Fruit fly (Drosophila melanogaster) whole organism, larva: ENCODE data around the gene Gr68a.
A peak's percentile ranks its signal among the peaks of the same experiment; 100 is the strongest.

Experiments
- noc ChIP-seq: fragments of 200-800 bp; sonication (Bioruptor generic); optimal IDR thresholded peaks from 3 replicates; lab custom pipeline; 2019; ENCODE audit warnings: missing biosample characterization, mild to moderate bottlenecking, missing genetic modification characterization, moderate library complexity

Gr68a gene

DNA sequence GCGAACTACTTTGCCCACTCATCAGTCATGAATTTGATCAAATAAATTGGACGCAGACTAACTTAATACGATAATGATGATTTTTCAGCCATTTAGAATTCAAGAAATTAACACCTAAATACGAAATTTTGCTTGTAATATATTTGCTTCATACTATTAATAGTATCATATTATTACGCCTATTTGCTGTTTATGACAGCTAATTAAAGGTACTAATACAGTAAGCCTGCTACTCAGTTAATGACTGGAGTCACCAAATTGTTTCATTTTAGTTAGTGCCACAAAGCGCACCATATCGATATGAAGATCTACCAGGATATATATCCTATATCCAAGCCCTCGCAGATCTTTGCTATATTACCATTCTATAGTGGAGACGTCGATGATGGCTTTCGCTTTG lies at the start of gene Gr68a:
TSS of gene Gr68a (plus strand) at position 301 of the 400 bp plus-strand sequence.
- no peak for TF ChIP-seq noc (tag; lab: Kevin White, UChicago)

DNA sequence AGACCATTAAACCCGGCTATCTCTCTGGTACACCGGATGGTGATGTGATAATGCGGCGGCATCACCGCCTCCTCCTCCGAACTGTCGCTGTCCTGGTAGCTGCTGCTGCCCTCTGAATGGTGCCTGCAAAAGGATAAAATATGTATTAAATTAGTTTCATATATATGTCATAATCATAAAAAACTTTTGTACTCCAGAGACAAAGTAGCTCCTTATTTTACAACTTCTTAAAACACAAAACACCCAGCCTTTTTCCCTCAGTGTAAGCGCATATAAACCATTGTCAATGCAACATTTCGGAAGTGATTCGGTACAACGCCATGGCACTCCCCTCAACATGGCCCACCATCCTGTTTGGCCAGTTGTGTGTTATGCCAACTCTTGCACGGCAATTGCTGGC lies 49.5 kb upstream of the Gr68a start:
- TF ChIP-seq noc (tag; lab: Kevin White, UChicago): no peak

DNA sequence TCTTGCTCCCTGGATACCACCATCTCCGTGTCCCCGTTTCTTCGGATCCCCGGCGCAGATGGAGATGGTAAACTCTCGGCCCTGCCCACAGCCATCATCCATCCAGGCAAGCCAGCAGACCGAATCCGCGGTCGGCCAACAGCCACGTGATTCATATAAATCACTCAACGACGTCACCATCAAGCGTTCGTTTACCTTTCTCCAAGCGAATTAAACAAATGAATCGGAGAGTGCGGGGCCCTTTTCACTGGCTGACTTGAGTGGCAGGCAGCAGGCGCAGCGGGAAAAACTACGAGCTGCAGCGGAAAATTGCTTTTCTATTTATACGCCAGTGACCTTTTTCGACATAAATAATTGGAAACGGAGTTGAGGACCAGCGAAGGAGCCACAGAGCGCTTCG lies 47.5 kb upstream of the Gr68a start:
- no peak for TF ChIP-seq noc (tag; lab: Kevin White, UChicago)

DNA sequence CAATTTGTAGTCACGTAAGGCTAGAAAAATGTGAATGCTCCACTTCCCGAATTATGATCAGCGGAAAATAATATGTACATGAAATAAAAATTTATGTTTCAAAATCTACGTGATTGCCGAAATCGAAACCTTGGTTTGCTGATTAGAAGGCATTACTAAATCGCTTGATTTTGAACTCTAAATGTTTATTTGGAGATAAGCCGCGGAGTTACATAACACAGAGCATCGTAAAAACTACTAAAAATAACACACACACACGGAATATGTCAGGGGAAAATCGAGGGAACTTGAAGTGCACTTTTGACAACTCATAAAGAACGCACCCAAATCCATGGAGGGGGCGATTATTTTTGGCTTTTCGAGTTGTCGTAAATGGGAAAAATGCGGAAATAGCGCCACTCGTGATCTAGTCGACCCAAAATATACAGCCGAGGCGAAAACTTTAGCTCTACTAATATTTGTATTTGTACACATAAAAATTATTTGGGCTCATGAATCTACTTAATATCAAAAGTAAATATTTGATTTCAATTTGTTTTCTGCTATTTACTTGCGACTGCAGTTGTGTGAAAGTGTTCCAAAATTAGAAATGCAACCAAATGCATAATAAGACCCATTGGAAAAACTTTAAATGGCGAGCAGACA lies 46.1 kb upstream of the Gr68a start:
- no peak for TF ChIP-seq noc (tag; lab: Kevin White, UChicago)

DNA sequence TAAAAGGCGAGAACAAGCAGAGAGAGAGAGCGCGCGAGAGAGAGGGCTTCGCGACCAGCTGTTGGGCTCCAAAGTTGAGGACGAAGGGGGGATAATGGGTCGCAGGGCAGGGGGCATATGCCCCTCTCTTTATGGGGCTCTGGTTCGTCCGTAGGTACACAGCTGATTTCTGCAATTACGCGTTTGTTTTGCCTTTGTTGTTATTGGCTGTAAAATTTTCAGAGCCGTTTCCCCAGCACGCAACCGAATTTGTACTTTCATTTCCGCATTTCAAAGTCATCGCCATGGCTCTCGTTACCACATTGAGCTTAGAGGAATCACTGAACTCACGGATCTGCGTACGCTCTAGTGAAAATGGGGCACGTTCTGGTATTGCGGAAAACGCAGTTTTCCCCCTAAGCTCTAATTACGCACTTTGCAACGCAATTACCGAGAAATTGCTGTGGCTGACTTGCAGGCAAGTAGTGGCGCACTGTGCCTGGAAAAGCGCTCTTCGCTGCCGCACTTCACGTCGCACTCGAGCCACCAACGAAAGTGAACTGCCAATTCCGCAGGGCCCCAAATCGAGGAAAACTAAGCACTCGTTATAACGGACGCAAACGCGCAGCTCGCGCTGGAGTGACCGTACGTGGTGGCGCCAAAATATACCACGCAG lies 43.0 kb upstream of the Gr68a start, which contains the start of gene CG11658:
TSS of gene CG11658 (minus strand) at position 576 of the 655 bp plus-strand sequence.
- peak; percentile 12 for TF ChIP-seq noc (tag; lab: Kevin White, UChicago)

DNA sequence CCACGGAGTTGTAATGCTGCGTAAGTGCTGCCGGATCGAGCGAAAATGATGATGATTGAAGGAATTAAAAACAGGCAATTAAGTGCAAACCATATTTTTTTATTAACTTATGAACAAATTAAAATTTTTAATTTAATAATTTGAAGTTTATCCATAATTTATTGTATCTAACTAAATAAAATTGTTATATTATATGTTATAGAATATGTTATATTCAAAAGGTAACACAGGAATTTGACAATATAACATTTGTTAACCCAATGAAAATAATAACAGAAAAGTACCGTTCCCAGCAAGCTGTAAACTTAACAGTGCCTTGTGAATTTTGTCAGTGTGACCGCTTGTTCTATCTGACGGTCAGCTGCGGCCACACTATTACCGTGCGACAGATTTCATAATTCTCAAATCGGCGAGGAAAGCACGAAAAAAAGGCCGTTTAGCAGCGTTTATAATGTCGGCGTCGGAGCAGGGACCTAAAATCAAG lies 42.4 kb upstream of the Gr68a start, which contains the start of the genes Ccdc56 and mtTFB1:
TSS of gene Ccdc56 (plus strand) at position 347 of the 484 bp plus-strand sequence.
TSS of gene mtTFB1 (plus strand) at position 347 of the 484 bp plus-strand sequence.
- TF ChIP-seq noc (tag; lab: Kevin White, UChicago): no peak

DNA sequence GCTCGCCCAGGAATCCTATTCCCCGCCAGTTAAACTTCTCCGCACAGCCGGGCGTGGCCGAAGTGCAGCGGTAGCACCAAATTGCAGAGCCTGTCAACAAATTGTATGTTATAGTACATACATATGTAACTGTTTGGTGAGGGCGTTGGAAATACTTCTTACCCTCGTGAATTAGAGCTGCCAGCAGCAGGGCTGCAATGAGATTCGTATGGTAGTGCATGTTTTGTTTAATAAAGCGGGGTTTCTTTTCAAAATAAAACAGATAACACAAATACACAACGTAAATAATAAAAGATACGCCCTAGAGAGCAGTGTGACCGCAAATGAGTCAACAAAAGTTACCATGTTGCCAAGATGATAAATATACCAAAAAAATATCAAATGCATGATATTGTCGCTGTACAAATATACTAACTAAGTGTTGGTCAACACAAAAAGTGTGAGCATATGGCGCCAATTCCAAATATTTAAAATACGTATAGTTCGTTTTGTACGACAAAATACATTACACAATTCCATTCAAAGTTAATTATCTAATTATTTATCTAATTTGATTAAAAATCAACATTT lies 40.0 kb upstream of the Gr68a start, which contains the start of gene crim:
TSS of gene crim (minus strand) at position 328 of the 570 bp plus-strand sequence.
- no peak for TF ChIP-seq noc (tag; lab: Kevin White, UChicago)

DNA sequence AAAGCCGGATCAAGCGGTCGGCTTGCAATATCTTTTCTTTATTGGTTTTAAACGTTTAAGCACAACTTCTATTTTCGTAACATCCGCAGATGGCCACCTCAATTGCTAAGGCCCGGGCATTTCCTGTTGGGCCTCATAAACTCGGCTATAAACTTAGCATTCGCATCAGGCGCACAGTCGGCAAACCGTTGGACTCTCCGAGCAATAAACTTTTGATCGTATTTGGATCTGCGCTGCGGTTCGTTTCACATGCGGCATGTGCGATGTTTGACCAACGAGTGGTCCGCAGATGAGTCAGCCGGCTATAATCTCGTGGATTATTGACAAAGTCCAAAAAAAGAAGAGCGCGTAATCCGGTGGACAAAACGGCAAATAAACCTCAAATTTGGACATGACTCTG lies 39.3 kb upstream of the Gr68a start:
- TF ChIP-seq noc (tag; lab: Kevin White, UChicago): no peak

DNA sequence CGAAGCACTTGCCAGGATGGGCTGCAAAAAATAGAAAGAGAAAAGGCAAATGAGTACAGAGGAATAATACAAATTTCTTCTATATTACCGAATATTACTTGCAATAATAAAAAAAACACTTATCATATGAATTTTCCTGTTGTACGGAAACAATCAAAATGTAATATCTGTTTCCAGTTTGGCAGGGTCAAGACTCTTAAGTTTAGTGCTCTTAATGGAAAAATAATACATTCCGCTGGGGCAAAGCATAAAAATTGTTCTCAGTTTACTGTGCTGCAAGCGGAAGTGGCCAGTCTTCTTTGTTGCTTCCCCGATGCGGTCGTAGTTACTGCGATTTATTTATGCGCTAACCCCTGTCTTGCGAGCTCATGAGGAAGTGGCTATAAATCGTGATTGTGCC lies 38.3 kb upstream of the Gr68a start:
- TF ChIP-seq noc (tag; lab: Kevin White, UChicago): no peak

DNA sequence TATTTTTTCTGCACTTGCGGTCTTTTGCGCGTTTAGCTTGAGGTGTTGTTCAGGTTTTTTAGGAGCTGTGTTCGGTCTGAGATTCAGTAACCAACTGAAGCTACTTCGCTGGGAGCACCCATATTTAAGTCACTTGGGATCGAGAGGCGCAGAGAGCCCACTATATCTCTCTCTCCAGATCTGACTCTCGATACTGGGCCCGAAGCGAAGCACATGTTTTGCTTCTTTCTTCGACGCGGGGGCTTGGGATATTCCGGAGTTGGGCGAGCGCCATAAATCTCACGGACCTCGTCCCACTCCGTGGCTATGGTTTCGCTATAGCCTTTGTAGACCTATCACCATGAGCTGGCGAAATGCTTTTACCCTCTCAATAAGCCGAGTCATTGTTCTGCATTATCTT lies 35.9 kb upstream of the Gr68a start, which contains the start of gene CG14132:
TSS of gene CG14132 (minus strand) at position 99 of the 400 bp plus-strand sequence.
- TF ChIP-seq noc (tag; lab: Kevin White, UChicago): no peak

DNA sequence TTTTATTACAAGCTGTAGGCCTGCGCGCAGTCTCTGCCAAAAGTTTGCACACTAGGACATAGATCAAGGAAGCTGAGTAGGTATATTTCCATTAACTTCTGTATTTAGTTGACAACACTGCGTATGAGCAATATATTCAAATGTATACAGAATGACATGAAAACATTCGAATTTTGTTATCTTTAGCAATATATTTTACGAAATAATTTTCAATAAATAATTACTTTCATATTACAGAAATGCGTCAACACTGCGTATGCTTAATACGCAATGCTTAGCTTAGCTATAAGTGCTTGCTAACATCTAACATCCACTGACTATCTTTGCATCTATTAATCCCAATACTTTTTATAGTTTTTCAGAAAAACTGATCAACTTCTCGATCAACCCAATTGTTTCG lies 34.8 kb upstream of the Gr68a start:
- no peak for TF ChIP-seq noc (tag; lab: Kevin White, UChicago)

DNA sequence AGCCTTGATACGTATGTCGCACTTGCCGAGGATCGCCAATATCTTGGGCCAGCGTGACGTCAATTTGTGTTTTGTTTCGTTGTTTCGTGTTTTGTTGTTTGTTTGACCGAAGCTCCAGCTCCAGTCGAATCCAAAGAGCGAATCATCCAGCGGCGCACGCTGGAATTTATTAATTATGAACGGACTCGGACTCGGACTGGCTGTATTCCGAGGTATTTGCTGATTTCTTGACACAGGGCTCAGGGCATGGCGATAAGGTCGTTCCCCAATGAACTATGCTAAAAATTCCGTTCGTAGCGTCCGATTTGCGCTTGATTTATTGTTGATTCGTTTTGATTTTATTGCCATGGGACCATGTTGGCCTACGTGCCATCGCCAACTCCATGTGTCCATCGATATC lies 34.2 kb upstream of the Gr68a start:
- TF ChIP-seq noc (tag; lab: Kevin White, UChicago): no peak

DNA sequence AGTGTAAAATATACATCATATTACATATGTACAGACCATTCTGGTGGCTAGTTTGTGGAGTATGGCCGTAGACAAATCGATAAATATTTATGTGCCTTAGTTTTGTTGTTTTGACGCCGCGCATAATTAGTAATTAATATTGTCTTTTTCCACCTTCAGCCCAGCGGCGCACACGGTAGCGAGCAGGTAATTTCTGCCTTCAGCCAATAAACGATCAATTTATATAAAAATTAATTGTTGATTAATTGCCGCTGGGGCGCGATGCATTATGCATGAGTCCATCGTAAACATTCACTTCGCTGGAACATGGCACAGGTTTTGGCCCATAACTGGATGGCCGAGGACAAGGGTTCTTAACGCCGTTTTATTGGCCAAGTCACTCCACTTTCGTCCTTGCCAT lies 33.8 kb upstream of the Gr68a start:
- no peak for TF ChIP-seq noc (tag; lab: Kevin White, UChicago)

DNA sequence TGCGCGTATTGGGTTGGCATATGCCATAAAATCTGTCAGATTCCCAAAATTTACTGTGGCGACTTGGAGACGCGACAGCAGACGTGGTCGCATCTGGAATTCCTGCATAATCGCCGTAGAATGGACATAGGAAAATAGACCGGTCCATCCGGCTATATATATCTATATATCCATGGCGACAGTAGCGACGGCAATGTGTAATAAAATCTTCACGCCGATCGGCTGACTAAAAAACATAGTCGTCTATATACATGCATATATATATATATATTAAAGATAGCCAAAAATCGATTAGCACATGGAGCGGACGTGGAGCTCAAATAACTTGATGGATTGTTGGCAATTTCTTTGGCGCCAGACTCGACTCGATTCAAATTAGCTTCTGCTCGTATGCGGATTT lies 33.1 kb upstream of the Gr68a start:
- TF ChIP-seq noc (tag; lab: Kevin White, UChicago): no peak

DNA sequence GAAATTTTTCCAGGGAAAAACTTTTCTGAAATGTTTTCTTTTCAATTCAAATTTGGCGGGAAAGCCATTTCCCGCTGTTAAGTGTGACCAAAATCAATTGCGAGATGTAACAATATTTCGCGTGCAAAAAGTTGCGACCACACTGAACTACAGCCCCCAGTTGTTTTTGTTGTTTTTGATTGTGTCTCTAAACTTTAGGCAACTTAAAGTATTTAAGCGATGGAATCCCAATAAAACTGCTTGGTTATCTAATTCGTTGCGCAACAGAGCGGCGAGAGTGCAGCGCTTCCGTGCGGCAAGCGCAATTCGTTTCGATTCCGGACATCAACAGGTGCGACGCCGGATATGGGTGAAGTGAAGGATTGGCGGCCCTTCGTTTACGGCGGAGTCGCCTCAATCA lies 30.3 kb upstream of the Gr68a start, which contains the start of gene Bmcp:
TSS of gene Bmcp (plus strand) at position 155 of the 400 bp plus-strand sequence.
- no peak for TF ChIP-seq noc (tag; lab: Kevin White, UChicago)

DNA sequence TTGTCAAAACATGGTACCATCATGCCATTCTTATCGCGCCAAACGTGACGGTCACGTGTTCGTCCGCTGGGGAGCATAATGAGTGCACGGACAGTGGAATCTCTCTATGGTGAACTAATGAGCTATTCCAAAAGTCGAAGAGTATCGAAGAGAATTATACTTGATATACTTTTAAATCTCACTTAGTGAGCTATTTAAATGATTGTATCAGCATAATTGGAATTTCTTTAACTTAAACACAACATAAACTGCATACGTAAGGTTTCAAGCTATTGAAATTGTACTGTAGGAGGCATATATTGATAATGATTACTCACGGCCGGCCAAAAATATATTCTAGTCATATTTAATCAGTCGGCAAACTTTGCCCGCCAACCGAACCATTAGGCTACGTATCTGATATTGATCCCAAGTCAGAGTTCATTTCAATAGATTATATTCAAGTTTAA lies 29.6 kb upstream of the Gr68a start:
- TF ChIP-seq noc (tag; lab: Kevin White, UChicago): peak; percentile 83
